Fruit fly (Drosophila melanogaster) whole organism, embryonic: ENCODE data around the gene dyl.

Source experiments
- Awh ChIP-seq: fragments of 200-800 bp; sonication (Bioruptor generic); IDR thresholded peaks from 2 replicates; pipeline ENCODE4, ENCODE4 v1.3.6; 2022; ENCODE audit warnings: missing biosample characterization, missing genetic modification characterization
- CG10209 ChIP-seq: fragments of 200-800 bp; sonication (Bioruptor generic); optimal IDR thresholded peaks from 3 replicates; lab custom pipeline; 2017; ENCODE audit warnings: missing biosample characterization, mild to moderate bottlenecking, missing genetic modification characterization, missing genetic modification reagents
- CG12071 ChIP-seq: fragments of 200-800 bp; sonication (Bioruptor generic); optimal IDR thresholded peaks from 3 replicates; lab custom pipeline; 2018; ENCODE audit warnings: missing biosample characterization, mild to moderate bottlenecking, missing genetic modification characterization
- CG12744 ChIP-seq: fragments of 200-800 bp; sonication (Bioruptor generic); optimal IDR thresholded peaks from 2 replicates; lab custom pipeline; 2016; ENCODE audit warnings: missing biosample characterization, missing genetic modification characterization
- CG13624 ChIP-seq: fragments of 200-800 bp; sonication (Bioruptor generic); optimal IDR thresholded peaks from 2 replicates; lab custom pipeline; 2016; ENCODE audit warnings: missing biosample characterization, missing genetic modification characterization
- CG1647 ChIP-seq: fragments of 200-800 bp; sonication (Bioruptor generic); optimal IDR thresholded peaks from 3 replicates; lab custom pipeline; 2016; ENCODE audit warnings: missing biosample characterization, missing genetic modification characterization
- CG17385 ChIP-seq: fragments of 200-800 bp; sonication (Bioruptor generic); optimal IDR thresholded peaks from 3 replicates; lab custom pipeline; 2018; ENCODE audit warnings: missing biosample characterization, mild to moderate bottlenecking, missing genetic modification characterization
- CG17568 ChIP-seq: fragments of 200-800 bp; sonication (Bioruptor generic); optimal IDR thresholded peaks from 2 replicates; lab custom pipeline; 2018; ENCODE audit warnings: missing biosample characterization, mild to moderate bottlenecking, missing genetic modification characterization, moderate library complexity
- CG17612 ChIP-seq: fragments of 200-800 bp; sonication (Bioruptor generic); IDR thresholded peaks from 2 replicates; pipeline ENCODE4 v1.3.6; 2022; ENCODE audit warnings: missing biosample characterization, missing genetic modification characterization
- CG17829 ChIP-seq: fragments of 200-800 bp; optimal IDR thresholded peaks from 2 replicates; lab custom pipeline; 2019; ENCODE audit warnings: missing biosample characterization, mild to moderate bottlenecking, missing genetic modification characterization, moderate library complexity
- CG18476 ChIP-seq: fragments of 200-800 bp; sonication (Bioruptor generic); optimal IDR thresholded peaks from 2 replicates; lab custom pipeline; 2016; ENCODE audit warnings: missing biosample characterization, mild to moderate bottlenecking, missing genetic modification characterization
- CG2116 ChIP-seq: fragments of 200-800 bp; sonication (Bioruptor generic); optimal IDR thresholded peaks from 3 replicates; lab custom pipeline; 2018; ENCODE audit warnings: missing biosample characterization, mild to moderate bottlenecking, missing genetic modification characterization
- CG2120 ChIP-seq: fragments of 200-800 bp; sonication (Bioruptor generic); optimal IDR thresholded peaks from 3 replicates; lab custom pipeline; 2016; ENCODE audit warnings: missing biosample characterization, missing genetic modification characterization
- CG31365 ChIP-seq: fragments of 200-800 bp; sonication (Bioruptor generic); optimal IDR thresholded peaks from 2 replicates; lab custom pipeline; 2018; ENCODE audit warnings: missing biosample characterization, mild to moderate bottlenecking, missing genetic modification characterization
- CG32772 ChIP-seq: fragments of 200-800 bp; sonication (Bioruptor generic); IDR thresholded peaks from 2 replicates; pipeline ENCODE4 v1.3.6; 2022; ENCODE audit warnings: missing biosample characterization, missing genetic modification characterization
- CG34224 ChIP-seq: fragments of 200-800 bp; sonication (Bioruptor generic); IDR thresholded peaks from 3 replicates; pipeline ENCODE4 v1.3.6; 2022; ENCODE audit warnings: missing biosample characterization, missing genetic modification characterization; ENCODE audit not compliant: partially characterized antibody
- CG42726 ChIP-seq: fragments of 200-800 bp; sonication (Bioruptor generic); IDR thresholded peaks from 2 replicates; pipeline ENCODE4 v1.3.6; 2022; ENCODE audit warnings: missing biosample characterization, missing genetic modification characterization; ENCODE audit not compliant: partially characterized antibody
- CG4404 ChIP-seq: fragments of 200-800 bp; sonication (Bioruptor generic); IDR thresholded peaks from 2 replicates; pipeline ENCODE4 v1.3.6; 2022; ENCODE audit warnings: missing biosample characterization, missing genetic modification characterization
- CG5245 ChIP-seq: fragments of 200-800 bp; sonication (Bioruptor generic); optimal IDR thresholded peaks from 3 replicates; lab custom pipeline; 2016; ENCODE audit warnings: missing biosample characterization, missing genetic modification characterization
- CG7786 ChIP-seq: fragments of 200-800 bp; sonication (Bioruptor generic); optimal IDR thresholded peaks from 2 replicates; lab custom pipeline; 2016; ENCODE audit warnings: missing biosample characterization, missing genetic modification characterization
- CG7963 ChIP-seq: fragments of 200-800 bp; sonication (Bioruptor generic); IDR thresholded peaks from 3 replicates; pipeline ENCODE4 v1.3.6; 2022; ENCODE audit warnings: missing biosample characterization, missing genetic modification characterization; ENCODE audit not compliant: partially characterized antibody
- CG9817 ChIP-seq: fragments of 200-800 bp; sonication (Bioruptor generic); optimal IDR thresholded peaks from 2 replicates; lab custom pipeline; 2018; ENCODE audit warnings: missing biosample characterization, mild to moderate bottlenecking, missing genetic modification characterization, moderate library complexity
- CHES-1-like ChIP-seq: fragments of 200-800 bp; sonication (Bioruptor generic); optimal IDR thresholded peaks from 2 replicates; lab custom pipeline; 2016; ENCODE audit warnings: missing biosample characterization, missing genetic modification characterization
- CTCF ChIP-seq: fragments of 200-800 bp; sonication (Bioruptor generic); optimal IDR thresholded peaks from 2 replicates; lab custom pipeline; 2017; ENCODE audit warnings: missing biosample characterization, mild to moderate bottlenecking, missing genetic modification characterization, moderate library complexity
- Camta ChIP-seq: fragments of 200-800 bp; sonication (Bioruptor generic); optimal IDR thresholded peaks from 2 replicates; lab custom pipeline; 2016; ENCODE audit warnings: missing biosample characterization, missing genetic modification characterization
- E2f2 ChIP-seq: fragments of 200-800 bp; sonication (Bioruptor generic); IDR thresholded peaks from 2 replicates; pipeline ENCODE4 v1.3.6; 2022; ENCODE audit warnings: missing biosample characterization, missing genetic modification characterization
- Ets97D ChIP-seq: fragments of 200-800 bp; sonication (Bioruptor generic); optimal IDR thresholded peaks from 3 replicates; lab custom pipeline; 2016; ENCODE audit warnings: missing biosample characterization, missing genetic modification characterization
- Gsc ChIP-seq: fragments of 200-800 bp; sonication (Bioruptor generic); IDR thresholded peaks from 2 replicates; pipeline ENCODE4 v1.3.6; 2022; ENCODE audit warnings: missing biosample characterization, missing genetic modification characterization
- Hsf ChIP-seq: fragments of 200-800 bp; sonication (Bioruptor generic); optimal IDR thresholded peaks from 3 replicates; lab custom pipeline; 2016; ENCODE audit warnings: missing biosample characterization, missing genetic modification characterization
- MESR4 ChIP-seq: fragments of 200-800 bp; sonication (Bioruptor generic); optimal IDR thresholded peaks from 2 replicates; lab custom pipeline; 2018; ENCODE audit warnings: missing biosample characterization, mild to moderate bottlenecking, missing genetic modification characterization, moderate library complexity
- Mad ChIP-seq: fragments of 200-800 bp; sonication (Bioruptor generic); optimal IDR thresholded peaks from 2 replicates; lab custom pipeline; 2016; ENCODE audit warnings: missing biosample characterization, missing genetic modification characterization
- bcd ChIP-seq: fragments of 200-800 bp; sonication (Bioruptor generic); optimal IDR thresholded peaks from 2 replicates; lab custom pipeline; 2017; ENCODE audit warnings: missing biosample characterization, mild to moderate bottlenecking, missing genetic modification characterization
- bowl ChIP-seq: fragments of 200-800 bp; sonication (Bioruptor generic); IDR thresholded peaks from 2 replicates; pipeline ENCODE4 v1.3.6; 2022; ENCODE audit warnings: missing biosample characterization, missing genetic modification characterization
- bsh ChIP-seq, 2 experiments: fragments of 200-800 bp; sonication (Bioruptor generic); optimal IDR thresholded peaks; 2 replicates each; lab custom pipeline; 2017 to 2018; ENCODE audit warnings: mild to moderate bottlenecking in 2 of 2, missing biosample characterization in 2 of 2, missing genetic modification characterization in 2 of 2, moderate library complexity in 1 of 2
- crp ChIP-seq, 2 experiments: fragments of 200-800 bp; sonication (Bioruptor generic); optimal IDR thresholded peaks; 2 replicates in 1 of 2; 3 replicates in 1 of 2; lab custom pipeline; 2017; ENCODE audit warnings: missing biosample characterization in 2 of 2, missing genetic modification characterization in 2 of 2, mild to moderate bottlenecking in 1 of 2, moderate library complexity in 1 of 2
- dan ChIP-seq: fragments of 200-800 bp; sonication (Bioruptor generic); IDR thresholded peaks from 2 replicates; pipeline ENCODE4 v1.3.6; 2022; ENCODE audit warnings: missing biosample characterization, missing genetic modification characterization
- fd102C ChIP-seq: fragments of 200-800 bp; sonication (Bioruptor generic); optimal IDR thresholded peaks from 2 replicates; lab custom pipeline; 2018; ENCODE audit warnings: missing biosample characterization, mild to moderate bottlenecking, missing genetic modification characterization, moderate library complexity
- grau ChIP-seq: fragments of 200-800 bp; optimal IDR thresholded peaks from 3 replicates; lab custom pipeline; 2019; ENCODE audit warnings: missing biosample characterization, mild to moderate bottlenecking, missing genetic modification characterization, moderate library complexity
- hkb ChIP-seq, 2 experiments: fragments of 200-800 bp in 1 of 2; fragments of >200 bp in 1 of 2; sonication (Bioruptor generic) in 1 of 2; IDR thresholded peaks in 1 of 2; optimal IDR thresholded peaks in 1 of 2; 2 replicates each; pipeline versions ENCODE4 v1.3.6 to Lab custom; 2017 to 2022; ENCODE audit warnings: missing biosample characterization in 1 of 2, missing genetic modification characterization in 1 of 2
- lab ChIP-seq: fragments of 200-800 bp; sonication (Bioruptor generic); optimal IDR thresholded peaks from 3 replicates; lab custom pipeline; 2017; ENCODE audit warnings: missing biosample characterization, missing genetic modification characterization, mild to moderate bottlenecking, moderate library complexity, missing genetic modification reagents
- nau ChIP-seq: fragments of 200-800 bp; sonication (Bioruptor generic); optimal IDR thresholded peaks from 3 replicates; lab custom pipeline; 2017; ENCODE audit warnings: missing biosample characterization, mild to moderate bottlenecking, missing genetic modification characterization, missing genetic modification reagents
- pho ChIP-seq: fragments of 200-800 bp; sonication (Bioruptor generic); optimal IDR thresholded peaks from 2 replicates; lab custom pipeline; 2016; ENCODE audit warnings: missing biosample characterization, missing genetic modification characterization
- repo ChIP-seq: fragments of 200-800 bp; sonication (Bioruptor generic); optimal IDR thresholded peaks from 2 replicates; lab custom pipeline; 2016; ENCODE audit warnings: missing biosample characterization, missing genetic modification characterization
- sug ChIP-seq: fragments of 200-800 bp; optimal IDR thresholded peaks from 2 replicates; lab custom pipeline; 2019; ENCODE audit warnings: missing biosample characterization, mild to moderate bottlenecking, missing genetic modification characterization, moderate library complexity
- trem ChIP-seq: fragments of 200-800 bp; optimal IDR thresholded peaks from 3 replicates; lab custom pipeline; 2019; ENCODE audit warnings: missing biosample characterization, mild to moderate bottlenecking, missing genetic modification characterization, moderate library complexity
- wdn ChIP-seq: fragments of 200-800 bp; sonication (Bioruptor generic); IDR thresholded peaks from 2 replicates; pipeline ENCODE4 v1.3.6; 2022; ENCODE audit warnings: missing biosample characterization, missing genetic modification characterization
- wor ChIP-seq: fragments of 200-800 bp; sonication (Bioruptor generic); IDR thresholded peaks from 2 replicates; pipeline ENCODE4 v1.3.6; 2022; ENCODE audit warnings: missing biosample characterization, missing genetic modification characterization

dyl gene

dm6 chr3L:4318677-4319580, 11.4 kb upstream of the dyl start, which contains the start of gene PMP34 (continued):
- TF ChIP-seq repo (GFP tag; lab: Kevin White, UChicago) (no peak), wor (GFP tag; lab: Robert Waterston, UW) (no peak), Awh (GFP tag; lab: Robert Waterston, UW) (no peak), fd102C (GFP tag; lab: Kevin White, UChicago) (no peak), CG1647 (GFP tag; lab: Kevin White, UChicago) (no peak), CG17612 (GFP tag; lab: Robert Waterston, UW) (no peak), nau (GFP tag; lab: Kevin White, UChicago) (no peak)
- TF ChIP-seq, all 482 proteins: peak for 34

- TF ChIP-seq trem (tag; lab: Kevin White, UChicago) = peak; percentile 38
- TF ChIP-seq CG12744 (GFP tag; lab: Kevin White, UChicago) = no peak
- peak; percentile 53 for TF ChIP-seq pho (GFP tag; lab: Kevin White, UChicago)
- peak; percentile 44 for TF ChIP-seq Hsf (GFP tag; lab: Kevin White, UChicago)
- 0 out of 3 replicates have a peak, but pooled peaks have one; percentile 8 for TF ChIP-seq CG7963
- TF ChIP-seq grau (tag; lab: Kevin White, UChicago) = peak; percentile 32
- peak; percentile 38 for TF ChIP-seq CG9817 (tag; lab: Kevin White, UChicago)
- TF ChIP-seq CG17829 (tag; lab: Kevin White, UChicago) = peak; percentile 19
- TF ChIP-seq MESR4 (GFP tag; lab: Kevin White, UChicago) = peak; percentile 42
- peak; percentile 31 for TF ChIP-seq CG17385 (GFP tag; lab: Kevin White, UChicago)
- peak; percentile 34 for TF ChIP-seq CG2116
- no peak for TF ChIP-seq wdn (GFP tag; lab: Robert Waterston, UW)
- no peak for TF ChIP-seq Gsc (GFP tag; lab: Robert Waterston, UW)
- TF ChIP-seq CG5245 = no peak
- no peak for TF ChIP-seq CG18476 (GFP tag; lab: Kevin White, UChicago)
- TF ChIP-seq CG42726 = peak; percentile 26; the same call in 1 of the 2 replicates
- peak; percentile 44 for TF ChIP-seq CTCF (GFP tag; lab: Kevin White, UChicago)
- TF ChIP-seq sug (tag; lab: Kevin White, UChicago) = peak; percentile 57
- peak; percentile 36 for TF ChIP-seq Camta (GFP tag; lab: Kevin White, UChicago)
- TF ChIP-seq CG4404 = no peak
- TF ChIP-seq bsh (GFP tag; optimal IDR thresholded peaks at IDR 0.05; lab: Kevin White, UChicago) = peak in 1 of 2 experiments; percentile 16
- peak; percentile 26 for TF ChIP-seq bcd (GFP tag; lab: Kevin White, UChicago)
- TF ChIP-seq CG7786 = peak; percentile 62
- TF ChIP-seq Mad (GFP tag; lab: Kevin White, UChicago) = peak; percentile 54
- no peak for TF ChIP-seq CG12071 (GFP tag; lab: Kevin White, UChicago)
- no peak for TF ChIP-seq CG31365 (tag; lab: Kevin White, UChicago)
- TF ChIP-seq lab = peak; percentile 53
- peak; percentile 54 for TF ChIP-seq CG10209 (GFP tag; lab: Kevin White, UChicago)
- no peak for TF ChIP-seq CG17568
- TF ChIP-seq CG34224 (GFP tag; lab: Robert Waterston, UW) = peak; percentile 47; the same call in 1 of the 3 replicates
- TF ChIP-seq CHES-1-like = peak; percentile 47
- TF ChIP-seq CG2120 (GFP tag; lab: Kevin White, UChicago) = peak; percentile 75
- TF ChIP-seq CG13624 (GFP tag; lab: Kevin White, UChicago) = peak; percentile 61
- TF ChIP-seq dan (GFP tag; lab: Robert Waterston, UW) = no peak
- no peak for TF ChIP-seq bowl (GFP tag; lab: Robert Waterston, UW)
- no peak for TF ChIP-seq CG32772 (GFP tag; lab: Robert Waterston, UW)
- peak; percentile 80 for TF ChIP-seq Ets97D (GFP tag; lab: Kevin White, UChicago)
- TF ChIP-seq crp (GFP tag; optimal IDR thresholded peaks at IDR 0.05; lab: Kevin White, UChicago) = peak; percentile 97 to 99
- TF ChIP-seq hkb (optimal IDR thresholded peaks at IDR 0.05; lab: Kevin White, UChicago) = no peak
- peak; percentile 20 for TF ChIP-seq hkb (GFP tag; IDR thresholded peaks at IDR 0.05; lab: Robert Waterston, UW)
- TF ChIP-seq E2f2 = peak; percentile 98
Measured at dm6 chr3L:4313299-4313698, 5.8 kb upstream of the dyl start, which contains the start of gene Claspin. Gene Claspin (plus strand): TSS chr3L:4313483.
